Worm (Caenorhabditis elegans): ENCODE results near the gene nape-2.
A peak's percentile ranks its signal among the peaks of the same experiment; 100 is the strongest.

nape-2 gene

DNA sequence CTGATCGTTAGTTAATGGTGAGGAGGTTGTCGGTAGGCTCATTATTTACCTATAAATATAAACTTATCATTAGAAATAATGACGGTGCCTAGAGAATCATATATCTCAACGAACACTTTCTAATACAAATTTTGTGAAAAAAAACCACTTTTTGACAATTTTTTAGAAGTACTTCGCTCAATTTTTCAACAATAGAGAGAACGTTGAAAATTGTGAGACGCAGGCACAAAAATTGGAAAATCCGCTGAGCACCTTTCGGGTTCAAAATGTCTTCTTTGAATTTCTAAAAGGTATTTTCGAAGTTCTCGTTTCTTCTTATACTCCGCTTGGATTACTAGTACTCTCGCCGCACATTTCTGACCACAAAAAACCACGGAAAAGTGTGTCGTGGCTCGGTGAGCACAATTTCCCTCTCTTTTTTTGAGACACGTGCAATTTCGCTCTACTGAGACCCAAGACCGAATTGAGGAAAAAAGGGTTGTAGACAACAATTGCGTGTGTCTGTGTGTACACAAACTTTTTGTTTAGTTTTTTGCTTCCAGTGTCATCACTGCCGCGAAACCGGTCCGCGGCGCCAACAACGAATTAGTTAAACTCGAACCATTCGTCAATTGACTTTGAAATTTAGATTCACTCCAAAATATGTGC, 2.2 kb upstream of the nape-2 start, which contains the start of gene nape-1 (continued):
- TF ChIP-seq daf-12 (tag; optimal IDR thresholded peaks at IDR 0.05), result no peak
- TF ChIP-seq mxl-2 (GFP tag; conservative IDR thresholded peaks at IDR 0.05), result no peak
- peak; percentile 53 for TF ChIP-seq mep-1 (tag; optimal IDR thresholded peaks at IDR 0.05)
- no peak for TF ChIP-seq F49E8.2 (tag; optimal IDR thresholded peaks at IDR 0.05; ENCODE audit: borderline replicate concordance)
- TF ChIP-seq fkh-10 (GFP tag; optimal IDR thresholded peaks at IDR 0.05), result peak; percentile 29
- TF ChIP-seq ceh-32 (tag; optimal IDR thresholded peaks at IDR 0.05; ENCODE audit: poor library complexity), result no peak
- TF ChIP-seq lir-3 (tag; optimal IDR thresholded peaks at IDR 0.05), result no peak
- no peak for TF ChIP-seq nhr-10 (tag; optimal IDR thresholded peaks at IDR 0.05)
- no peak for TF ChIP-seq ceh-82 (tag; optimal IDR thresholded peaks at IDR 0.05)
- TF ChIP-seq egl-27 (tag; optimal IDR thresholded peaks at IDR 0.05), result no peak
- TF ChIP-seq nhr-48 (tag; optimal IDR thresholded peaks at IDR 0.05), result no peak
- no peak for TF ChIP-seq Y75B8A.6 (GFP tag; IDR thresholded peaks at IDR 0.05)
- TF ChIP-seq nhr-237 (tag; optimal IDR thresholded peaks at IDR 0.05), result no peak
- peak; percentile 63 for TF ChIP-seq hlh-30 (tag; optimal IDR thresholded peaks at IDR 0.05; ENCODE audit: insufficient read depth)
- TF ChIP-seq Y48G9A.11 (GFP tag; IDR thresholded peaks at IDR 0.05), result no peak
- no peak for TF ChIP-seq nhr-41 (GFP tag; IDR thresholded peaks at IDR 0.05)
- TF ChIP-seq ceh-44 (GFP tag; IDR thresholded peaks at IDR 0.05), result no peak
- TF ChIP-seq zag-1 (tag; optimal IDR thresholded peaks at IDR 0.05), result no peak
- TF ChIP-seq dpl-1 (GFP tag; optimal IDR thresholded peaks at IDR 0.05), result peak; percentile 29
- no peak for TF ChIP-seq jun-1 (tag; optimal IDR thresholded peaks at IDR 0.05)
- no peak for TF ChIP-seq daf-8 (GFP tag; IDR thresholded peaks at IDR 0.05)
- TF ChIP-seq ctbp-1 (GFP tag; IDR thresholded peaks at IDR 0.05), result no peak
- TF ChIP-seq dmd-6 (GFP tag; IDR thresholded peaks at IDR 0.05), result peak; percentile 44; the same call in 1 of the 2 replicates
- no peak for TF ChIP-seq Y5F2A.4 (GFP tag; optimal IDR thresholded peaks at IDR 0.05)
- TF ChIP-seq tag-97 (GFP tag; IDR thresholded peaks at IDR 0.05), result no peak
- TF ChIP-seq zip-11 (GFP tag; IDR thresholded peaks at IDR 0.05), result no peak
- TF ChIP-seq attf-4 (tag; optimal IDR thresholded peaks at IDR 0.05), result no peak

DNA sequence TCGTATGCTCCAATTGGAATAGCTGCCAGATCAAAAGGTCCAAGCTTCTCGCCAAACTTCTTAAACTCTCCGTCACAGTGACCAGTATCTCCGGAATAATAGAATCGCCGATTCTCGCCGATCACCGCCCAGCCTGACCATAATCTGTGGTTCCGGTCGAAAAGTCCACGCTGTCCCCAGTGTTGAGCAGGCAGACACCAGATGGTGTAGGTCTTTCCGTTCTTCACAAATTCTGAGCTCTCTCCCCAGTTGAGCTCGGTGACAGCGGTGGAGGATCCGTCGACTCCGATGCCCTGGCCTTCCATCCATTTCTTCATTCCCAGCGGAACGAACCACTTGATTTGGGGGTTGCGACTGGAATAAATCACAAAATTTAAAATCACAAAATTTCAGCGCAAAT, 2.5 kb downstream of the nape-2 start:
- TF ChIP-seq unc-130 (GFP tag; optimal IDR thresholded peaks at IDR 0.05) (no peak), ctbp-1 (GFP tag; IDR thresholded peaks at IDR 0.05) (no peak), set-16 (GFP tag; IDR thresholded peaks at IDR 0.05) (peak; percentile 56), dpl-1 (GFP tag; optimal IDR thresholded peaks at IDR 0.05) (no peak), ztf-7 (tag; optimal IDR thresholded peaks at IDR 0.05) (no peak), vab-7 (GFP tag; IDR thresholded peaks at IDR 0.05) (no peak)

DNA sequence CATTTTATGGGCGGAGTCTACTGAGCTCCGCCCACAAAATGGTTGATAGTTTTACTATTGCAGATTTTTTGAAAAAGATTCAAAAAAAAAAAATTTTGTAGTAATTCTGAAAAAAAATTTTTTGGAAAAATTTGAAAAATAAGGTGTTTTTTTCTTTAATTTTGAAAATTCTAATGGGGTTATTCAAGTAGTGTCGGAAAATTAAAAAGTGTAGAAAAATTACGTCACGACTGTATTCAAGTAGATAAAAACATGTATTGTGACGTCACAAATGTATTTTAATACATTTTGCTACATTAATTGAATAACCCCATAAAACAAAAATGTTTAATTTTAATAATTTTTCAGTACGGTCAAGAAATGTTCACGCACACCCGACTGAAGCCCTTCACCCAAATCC, 5.4 kb downstream of the nape-2 start:
- TF ChIP-seq zip-11 (GFP tag; IDR thresholded peaks at IDR 0.05) (no peak), F37D6.2 (tag; optimal IDR thresholded peaks at IDR 0.05) (no peak), mdt-29 (GFP tag; IDR thresholded peaks at IDR 0.05) (no peak), nhr-10 (tag; optimal IDR thresholded peaks at IDR 0.05) (no peak), ctbp-1 (GFP tag; IDR thresholded peaks at IDR 0.05) (no peak), nhr-76 (tag; optimal IDR thresholded peaks at IDR 0.05) (no peak), ceh-28 (tag; optimal IDR thresholded peaks at IDR 0.05) (no peak), ceh-44 (GFP tag; IDR thresholded peaks at IDR 0.05) (no peak), ces-1 (GFP tag; optimal IDR thresholded peaks at IDR 0.05) (no peak), lin-15B (tag; optimal IDR thresholded peaks at IDR 0.05) (no peak), ceh-20 (GFP tag; IDR thresholded peaks at IDR 0.05) (no peak), nhr-11 (tag; optimal IDR thresholded peaks at IDR 0.05) (no peak), cey-2 (tag; optimal IDR thresholded peaks at IDR 0.05; ENCODE audit: borderline replicate concordance, insufficient read depth) (no peak), snpc-1.2 (GFP tag; IDR thresholded peaks at IDR 0.05) (no peak), hmg-1.1 (GFP tag; IDR thresholded peaks at IDR 0.05) (no peak), F10B5.3 (tag; optimal IDR thresholded peaks at IDR 0.05) (no peak), nhr-41 (GFP tag; IDR thresholded peaks at IDR 0.05) (no peak), T26A8.4 (GFP tag; IDR thresholded peaks at IDR 0.05) (no peak), pha-4 (GFP tag; IDR thresholded peaks at IDR 0.05) (no peak), pha-4 (tag; optimal IDR thresholded peaks at IDR 0.05) (no peak)
